Worm (Caenorhabditis elegans) whole organism, midembryonic: ENCODE measurements around the gene F59F3.6.

Experiments
- T22C8.4 ChIP-seq: fragments of 200-800 bp; sonication (Bioruptor generic); IDR thresholded peaks from 2 replicates; pipeline ENCODE4 v1.3.6; 2022; ENCODE audit warnings: missing genetic modification characterization, missing compliant biosample characterization
- cog-1 ChIP-seq: sonication (generic microtip); optimal IDR thresholded peaks from 2 replicates; lab custom pipeline; 2016; ENCODE audit warnings: missing genetic modification characterization, missing compliant biosample characterization
- flt-1 ChIP-seq: fragments of 200-800 bp; sonication (Bioruptor generic); IDR thresholded peaks from 2 replicates; pipeline ENCODE4 v1.3.6; 2022; ENCODE audit warnings: missing genetic modification characterization, missing compliant biosample characterization
- med-1 ChIP-seq: sonication (generic microtip); optimal IDR thresholded peaks from 2 replicates; lab custom pipeline; 2017; ENCODE audit warnings: missing genetic modification characterization, mild to moderate bottlenecking, missing compliant biosample characterization, antibody characterized with exemption, missing genetic modification reagents; ENCODE audit not compliant: insufficient read depth
- ref-1 ChIP-seq: fragments of 200-800 bp; sonication (Bioruptor generic); conservative IDR thresholded peaks from 2 replicates; pipeline ENCODE4 v1.3.6; 2022; ENCODE audit warnings: missing genetic modification reagents, missing genetic modification characterization, missing compliant biosample characterization
- ztf-23 ChIP-seq: fragments of 200-800 bp; sonication (Bioruptor generic); IDR thresholded peaks from 2 replicates; pipeline ENCODE4 v1.3.6; 2022; ENCODE audit warnings: missing genetic modification reagents, missing genetic modification characterization, missing compliant biosample characterization

- no peak for TF ChIP-seq ztf-23 (GFP tag; lab: Robert Waterston, UW)
- TF ChIP-seq ref-1 (GFP tag; lab: Robert Waterston, UW) = no peak
- TF ChIP-seq cog-1 = no peak
- no peak for TF ChIP-seq flt-1 (GFP tag; lab: Robert Waterston, UW)
- TF ChIP-seq T22C8.4 = no peak
- no peak for TF ChIP-seq med-1 (GFP tag; lab: Kevin White, UChicago)
Measured at ce11 chrX:11007393-11007792, 8.3 kb upstream of the F59F3.6 start.
